Worm (Caenorhabditis elegans): ENCODE measurements around the gene nduv-3.

nduv-3 gene

ce11 chrIV:2664901-2665201 is 23.7 kb downstream of the nduv-3 start (continued):
- TF ChIP-seq nhr-237 (tag; optimal IDR thresholded peaks at IDR 0.05) (no peak), set-16 (GFP tag; IDR thresholded peaks at IDR 0.05) (no peak), tra-1 (GFP tag; IDR thresholded peaks at IDR 0.05) (no peak), dmd-8 (GFP tag; IDR thresholded peaks at IDR 0.05) (0 out of 2 replicates have a peak, but pooled peaks have one; percentile 70), skn-1 (tag; optimal IDR thresholded peaks at IDR 0.05) (no peak), spr-3 (GFP tag; optimal IDR thresholded peaks at IDR 0.05) (no peak), nhr-111 (GFP tag; optimal IDR thresholded peaks at IDR 0.05) (no peak), lin-29 (GFP tag; IDR thresholded peaks at IDR 0.05) (no peak), unc-39 (tag; optimal IDR thresholded peaks at IDR 0.05) (no peak), nhr-48 (tag; optimal IDR thresholded peaks at IDR 0.05) (no peak), ztf-7 (tag; optimal IDR thresholded peaks at IDR 0.05) (no peak)

ce11 chrIV:2665388-2665978 is 24.4 kb downstream of the nduv-3 start:
- peak; percentile 40 for TF ChIP-seq hlh-11 (tag; optimal IDR thresholded peaks at IDR 0.05)
- TF ChIP-seq nhr-48 (tag; optimal IDR thresholded peaks at IDR 0.05): no peak
- TF ChIP-seq nhr-41 (GFP tag; IDR thresholded peaks at IDR 0.05): no peak
- no peak for TF ChIP-seq nhr-6 (tag; optimal IDR thresholded peaks at IDR 0.05)
- TF ChIP-seq nhr-42 (GFP tag; IDR thresholded peaks at IDR 0.05): 0 out of 2 replicates have a peak, but pooled peaks have one; percentile 16
- TF ChIP-seq ctbp-1 (GFP tag; IDR thresholded peaks at IDR 0.05): no peak
- TF ChIP-seq saeg-2 (GFP tag; IDR thresholded peaks at IDR 0.05): no peak
- TF ChIP-seq nhr-28 (tag; optimal IDR thresholded peaks at IDR 0.05): no peak
- TF ChIP-seq mxl-2 (GFP tag; conservative IDR thresholded peaks at IDR 0.05): no peak
- TF ChIP-seq hlh-30 (tag; optimal IDR thresholded peaks at IDR 0.05; ENCODE audit: insufficient read depth): peak; percentile 4
- no peak for TF ChIP-seq hif-1 (tag; optimal IDR thresholded peaks at IDR 0.05)
- no peak for TF ChIP-seq jun-1 (tag; optimal IDR thresholded peaks at IDR 0.05)
- TF ChIP-seq lin-29 (GFP tag; IDR thresholded peaks at IDR 0.05): peak; percentile 59; the same call in 1 of the 2 replicates
- no peak for TF ChIP-seq ztf-7 (tag; optimal IDR thresholded peaks at IDR 0.05)
- TF ChIP-seq pha-4 (GFP tag; IDR thresholded peaks at IDR 0.05): peak; percentile 68; the same call in 1 of the 2 replicates
- no peak for TF ChIP-seq pha-4 (tag; optimal IDR thresholded peaks at IDR 0.05)
- TF ChIP-seq Y5F2A.4 (GFP tag; optimal IDR thresholded peaks at IDR 0.05): peak; percentile 15
- no peak for TF ChIP-seq dve-1 (tag; optimal IDR thresholded peaks at IDR 0.05; ENCODE audit: insufficient read depth)
- no peak for TF ChIP-seq F37D6.2 (tag; optimal IDR thresholded peaks at IDR 0.05)
- TF ChIP-seq lin-39 (tag; optimal IDR thresholded peaks at IDR 0.05): no peak
- peak in 1 of 2 experiments; percentile 91 for TF ChIP-seq unc-62 (GFP tag; optimal IDR thresholded peaks at IDR 0.05 in 1 of 2)
- TF ChIP-seq unc-62 (tag; optimal IDR thresholded peaks at IDR 0.05): no peak
- TF ChIP-seq gei-8 (GFP tag; optimal IDR thresholded peaks at IDR 0.05): peak; percentile 52
- peak; percentile 13 for TF ChIP-seq lir-3 (tag; optimal IDR thresholded peaks at IDR 0.05)
- peak; percentile 34 for TF ChIP-seq duxl-1 (tag; optimal IDR thresholded peaks at IDR 0.05; ENCODE audit: poor library complexity)
- peak; percentile 62 for TF ChIP-seq php-3 (GFP tag; IDR thresholded peaks at IDR 0.05)
- TF ChIP-seq cey-2 (tag; optimal IDR thresholded peaks at IDR 0.05; ENCODE audit: borderline replicate concordance, insufficient read depth): no peak
- TF ChIP-seq rbr-2 (tag; optimal IDR thresholded peaks at IDR 0.05): no peak
- peak; percentile 69 for TF ChIP-seq vab-7 (GFP tag; IDR thresholded peaks at IDR 0.05)
- TF ChIP-seq lin-38 (GFP tag; IDR thresholded peaks at IDR 0.05): peak; percentile 74
- TF ChIP-seq ceh-28 (tag; optimal IDR thresholded peaks at IDR 0.05): no peak
- peak; percentile 80 for TF ChIP-seq lim-7 (GFP tag; IDR thresholded peaks at IDR 0.05)
- TF ChIP-seq F26F4.8 (GFP tag; conservative IDR thresholded peaks at IDR 0.05): peak; percentile 74; the same call in 1 of the 2 replicates
- TF ChIP-seq Y48G9A.11 (GFP tag; IDR thresholded peaks at IDR 0.05): peak; percentile 72
- 0 out of 2 replicates have a peak, but pooled peaks have one; percentile 15 for TF ChIP-seq ceh-20 (GFP tag; IDR thresholded peaks at IDR 0.05)
- 0 out of 2 replicates have a peak, but pooled peaks have one; percentile 22 for TF ChIP-seq Y105C5A.15 (GFP tag; IDR thresholded peaks at IDR 0.05)
- 0 out of 2 replicates have a peak, but pooled peaks have one; percentile 11 for TF ChIP-seq hmg-1.1 (GFP tag; IDR thresholded peaks at IDR 0.05)
- TF ChIP-seq nhr-111 (GFP tag; optimal IDR thresholded peaks at IDR 0.05): peak; percentile 31
- no peak for TF ChIP-seq nhr-25 (tag; optimal IDR thresholded peaks at IDR 0.05; ENCODE audit: borderline replicate concordance, insufficient read depth)
- TF ChIP-seq dmd-8 (GFP tag; IDR thresholded peaks at IDR 0.05): peak; percentile 92
- TF ChIP-seq T26A8.4 (GFP tag; IDR thresholded peaks at IDR 0.05): no peak
- peak; percentile 2 for TF ChIP-seq nhr-11 (tag; optimal IDR thresholded peaks at IDR 0.05)

Data from whole organism, L4 larva.